Worm (Caenorhabditis elegans): Measurements from ENCODE around the gene srz-5.

- TF ChIP-seq dpl-1 (GFP tag; optimal IDR thresholded peaks at IDR 0.05): no peak
- no peak for TF ChIP-seq ceh-88 (GFP tag; IDR thresholded peaks at IDR 0.05)
- TF ChIP-seq tbx-2 (tag; optimal IDR thresholded peaks at IDR 0.05): no peak
- no peak for TF ChIP-seq fkh-10 (GFP tag; optimal IDR thresholded peaks at IDR 0.05)
- no peak for TF ChIP-seq fkh-4 (tag; optimal IDR thresholded peaks at IDR 0.05; ENCODE audit: borderline replicate concordance)
- no peak for TF ChIP-seq ztf-11 (tag; optimal IDR thresholded peaks at IDR 0.05)
- no peak for TF ChIP-seq tlp-1 (tag; optimal IDR thresholded peaks at IDR 0.05)
- no peak for TF ChIP-seq unc-98 (GFP tag; IDR thresholded peaks at IDR 0.05)
- TF ChIP-seq unc-130 (tag; optimal IDR thresholded peaks at IDR 0.05): no peak
Measured at ce11 chrII:3463097-3463496, 51.4 kb downstream of the srz-5 start, which contains the start of gene C16C8.9.
